Worm (Caenorhabditis elegans) whole organism, L4/young adult: ENCODE results near the gene F02D8.4.

Experiments used
- W03F9.2 ChIP-seq: fragments of 150-350 bp; optimal IDR thresholded peaks from 2 replicates; lab custom pipeline; 2014; ENCODE audit warnings: missing biosample characterization, missing genetic modification characterization
- him-1 ChIP-seq: sonication (generic microtip); optimal IDR thresholded peaks from 2 replicates; lab custom pipeline; 2016; ENCODE audit warnings: missing genotype, missing genetic modification reagents, missing genetic modification characterization, missing compliant biosample characterization

- no peak for TF ChIP-seq him-1
- no peak for TF ChIP-seq W03F9.2 (tag; lab: Kevin White, UChicago)
Observed at ce11 chrV:15023544-15023943, 38.9 kb downstream of the F02D8.4 start, which contains the start of gene F14H8.4.
